Fruit fly (Drosophila melanogaster) whole organism, prepupa: ENCODE data around the gene CG42759.

Experiments used
- CG16779 ChIP-seq: fragments of 200-800 bp; sonication (Bioruptor generic); optimal IDR thresholded peaks from 3 replicates; lab custom pipeline; 2017; ENCODE audit warnings: missing biosample characterization, mild to moderate bottlenecking, missing genetic modification characterization
- CG7368 ChIP-seq: fragments of 200-800 bp; sonication (Bioruptor generic); optimal IDR thresholded peaks from 3 replicates; lab custom pipeline; 2016; ENCODE audit warnings: missing biosample characterization, missing genetic modification characterization
- Hr4 ChIP-seq: fragments of 200-800 bp; sonication (Bioruptor generic); optimal IDR thresholded peaks from 3 replicates; lab custom pipeline; 2016; ENCODE audit warnings: missing biosample characterization, missing genetic modification characterization

DNA sequence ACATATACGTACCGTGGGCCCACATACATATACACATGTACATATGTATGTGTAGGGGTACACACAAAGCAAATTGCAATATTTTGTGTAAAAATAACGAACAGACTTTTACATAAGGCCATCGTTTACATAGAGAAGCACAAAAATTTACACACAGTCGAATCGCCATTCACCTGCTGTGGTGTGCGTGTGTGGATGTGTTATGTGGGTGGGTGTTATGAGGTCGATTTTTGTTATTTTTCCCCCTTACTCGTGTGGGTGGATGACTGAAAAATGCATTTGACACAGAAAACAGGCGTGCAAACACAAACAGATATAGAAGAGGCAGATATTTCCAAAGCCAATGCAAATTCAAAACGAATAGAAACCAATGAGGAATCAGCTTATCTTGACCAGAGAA lies 47.8 kb upstream of the CG42759 start:
- TF ChIP-seq Hr4 (GFP tag; lab: Kevin White, UChicago) = no peak
- no peak for TF ChIP-seq CG7368
- no peak for TF ChIP-seq CG16779 (tag; lab: Kevin White, UChicago)
